Fruit fly (Drosophila melanogaster) whole organism, adult: ENCODE data around the gene CG8861.

ENCODE experiments used
- CG33017 ChIP-seq: fragments of 200-800 bp; sonication (Bioruptor generic); optimal IDR thresholded peaks from 2 replicates; lab custom pipeline; 2018; ENCODE audit warnings: missing biosample characterization, mild to moderate bottlenecking, missing genetic modification characterization, moderate library complexity
- CG7045 ChIP-seq: fragments of 200-800 bp; sonication (Bioruptor generic); optimal IDR thresholded peaks from 2 replicates; lab custom pipeline; 2017; ENCODE audit warnings: missing biosample characterization, mild to moderate bottlenecking, missing genetic modification characterization
- CG7101 ChIP-seq: fragments of 200-800 bp; sonication (Bioruptor generic); optimal IDR thresholded peaks from 2 replicates; lab custom pipeline; 2018; ENCODE audit warnings: missing biosample characterization, mild to moderate bottlenecking, missing genetic modification characterization, moderate library complexity
- Mnt ChIP-seq: fragments of 200-800 bp; sonication (Bioruptor generic); optimal IDR thresholded peaks from 2 replicates; lab custom pipeline; 2016; ENCODE audit warnings: missing biosample characterization, mild to moderate bottlenecking, missing genetic modification characterization
- ovo ChIP-seq: fragments of 200-800 bp; sonication (Bioruptor generic); optimal IDR thresholded peaks from 2 replicates; lab custom pipeline; 2016; ENCODE audit warnings: missing biosample characterization, missing genetic modification characterization
- pad ChIP-seq: fragments of 200-800 bp; sonication (Bioruptor generic); optimal IDR thresholded peaks from 3 replicates; lab custom pipeline; 2017; ENCODE audit warnings: missing biosample characterization, missing genetic modification characterization, mild to moderate bottlenecking, moderate library complexity, missing genetic modification reagents

dm6 chr3R:9246879-9247621, 81.3 kb downstream of the CG8861 start:
- no peak for TF ChIP-seq CG33017 (tag; lab: Kevin White, UChicago)
- TF ChIP-seq ovo: no peak
- no peak for TF ChIP-seq CG7045 (GFP tag; lab: Kevin White, UChicago)
- TF ChIP-seq CG7101: peak; percentile 34
- TF ChIP-seq Mnt: no peak
- no peak for TF ChIP-seq pad (GFP tag; lab: Kevin White, UChicago)
